Worm (Caenorhabditis elegans): Measurements from ENCODE around the gene srh-264.

ce11 chrV:15442384-15442783 is 28.4 kb downstream of the srh-264 start:
- TF ChIP-seq fkh-8 (tag; optimal IDR thresholded peaks at IDR 0.05) (no peak), ztf-11 (tag; optimal IDR thresholded peaks at IDR 0.05) (no peak), fos-1 (tag; optimal IDR thresholded peaks at IDR 0.05) (no peak), nhr-28 (tag; optimal IDR thresholded peaks at IDR 0.05) (no peak), mep-1 (tag; optimal IDR thresholded peaks at IDR 0.05) (no peak)

All from whole organism, L1 larva.